Worm (Caenorhabditis elegans): ENCODE results near the gene Y17G9B.8.
A peak's percentile ranks its signal among the peaks of the same experiment; 100 is the strongest.

DNA sequence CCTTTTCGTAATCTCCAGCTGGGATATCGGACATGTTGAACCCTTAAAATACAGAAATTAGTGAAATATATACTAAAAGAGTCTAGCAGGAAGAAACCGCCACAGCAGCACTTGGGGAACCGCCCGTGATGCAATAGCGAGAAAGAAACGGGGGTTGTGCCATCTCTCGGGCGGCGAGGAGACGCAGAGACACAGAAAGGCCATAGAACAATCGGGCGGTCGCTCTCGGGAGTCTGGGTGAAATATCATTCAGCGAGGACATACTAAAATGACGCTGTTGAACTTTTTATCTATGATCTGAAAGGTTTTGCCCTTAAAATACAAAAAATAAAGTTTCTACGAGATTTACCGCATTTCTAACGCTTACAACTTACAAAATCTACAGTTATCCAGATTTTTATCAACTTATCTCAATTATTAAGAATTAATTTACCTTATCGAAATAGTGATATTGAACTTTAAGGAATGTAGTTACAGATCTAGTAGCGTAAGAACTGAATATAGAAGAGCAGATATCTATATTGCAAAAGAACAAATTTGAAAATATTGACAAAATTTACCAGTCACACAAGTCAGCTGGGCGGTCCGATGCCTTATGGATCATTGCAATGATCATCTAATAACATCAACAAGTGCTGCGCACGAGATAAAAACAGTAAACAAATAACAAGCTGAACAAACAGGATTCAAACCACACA lies 10.1 kb downstream of the Y17G9B.8 start, which contains the start of gene cyc-2.1:
- TF ChIP-seq nhr-11 (tag; optimal IDR thresholded peaks at IDR 0.05) (no peak), ces-1 (GFP tag; optimal IDR thresholded peaks at IDR 0.05) (no peak), pax-3 (tag; optimal IDR thresholded peaks at IDR 0.05) (no peak), ama-1 (optimal IDR thresholded peaks at IDR 0.05) (no peak), skn-1 (tag; optimal IDR thresholded peaks at IDR 0.05) (peak; percentile 29), fos-1 (tag; optimal IDR thresholded peaks at IDR 0.05) (no peak), fkh-10 (GFP tag; optimal IDR thresholded peaks at IDR 0.05) (no peak), nhr-28 (tag; optimal IDR thresholded peaks at IDR 0.05) (no peak), unc-62 (GFP tag; optimal IDR thresholded peaks at IDR 0.05) (no peak), ets-5 (GFP tag; IDR thresholded peaks at IDR 0.05) (no peak), lin-13 (GFP tag; optimal IDR thresholded peaks at IDR 0.05) (peak; percentile 36), nhr-90 (tag; optimal IDR thresholded peaks at IDR 0.05; ENCODE audit: poor library complexity) (peak; percentile 37), pqm-1 (tag; optimal IDR thresholded peaks at IDR 0.05) (no peak)

Measured in whole organism, L1 larva.